Worm (Caenorhabditis elegans) whole organism, early embryonic: Measurements from ENCODE around the gene T21E8.4.

ENCODE experiments used
- B0310.2 ChIP-seq: sonication (generic microtip); optimal IDR thresholded peaks from 2 replicates; lab custom pipeline; 2016; ENCODE audit warnings: mild to moderate bottlenecking, missing genetic modification characterization, missing compliant biosample characterization
- F13C5.2 ChIP-seq: sonication (generic microtip); optimal IDR thresholded peaks from 2 replicates; lab custom pipeline; 2017; ENCODE audit warnings: mild to moderate bottlenecking, missing genetic modification characterization, inconsistent platforms, missing compliant biosample characterization
- aly-1 ChIP-seq: sonication (generic microtip); optimal IDR thresholded peaks from 2 replicates; lab custom pipeline; 2016; ENCODE audit warnings: missing genetic modification characterization, missing compliant biosample characterization
- ama-1 ChIP-seq: fragments of 150-350 bp; optimal IDR thresholded peaks from 2 replicates; lab custom pipeline; 2014
- ceh-13 ChIP-seq: fragments of 200-800 bp; sonication (Bioruptor generic); optimal IDR thresholded peaks from 2 replicates; lab custom pipeline; 2018; ENCODE audit warnings: mild to moderate bottlenecking, missing genetic modification characterization, missing compliant biosample characterization
- ceh-36 ChIP-seq: sonication (generic microtip); optimal IDR thresholded peaks from 2 replicates; lab custom pipeline; 2016; ENCODE audit warnings: missing genetic modification characterization, inconsistent platforms, missing compliant biosample characterization
- ets-7 ChIP-seq: sonication (generic microtip); optimal IDR thresholded peaks from 2 replicates; lab custom pipeline; 2016; ENCODE audit warnings: missing genotype, missing genetic modification characterization, missing compliant biosample characterization
- flt-1 ChIP-seq: fragments of 200-800 bp; sonication (Bioruptor generic); IDR thresholded peaks from 2 replicates; pipeline ENCODE4 v1.3.6; 2022; ENCODE audit warnings: missing genetic modification characterization, missing compliant biosample characterization
- hmbx-1 ChIP-seq: sonication (generic microtip); optimal IDR thresholded peaks from 2 replicates; lab custom pipeline; 2016; ENCODE audit warnings: mild to moderate bottlenecking, missing genetic modification characterization, missing compliant biosample characterization
- hmg-4 ChIP-seq: fragments of 200-800 bp; sonication (Bioruptor generic); optimal IDR thresholded peaks from 2 replicates; lab custom pipeline; 2018; ENCODE audit warnings: mild to moderate bottlenecking, missing genetic modification characterization, missing compliant biosample characterization
- pes-1 ChIP-seq: fragments of 200-800 bp; sonication (Bioruptor generic); IDR thresholded peaks from 2 replicates; pipeline ENCODE4 v1.3.6; 2022; ENCODE audit warnings: missing genetic modification reagents, missing genetic modification characterization, missing compliant biosample characterization
- scrt-1 ChIP-seq: fragments of 200-800 bp; sonication (Bioruptor generic); IDR thresholded peaks from 2 replicates; pipeline ENCODE4 v1.3.6; 2022; ENCODE audit warnings: missing genetic modification characterization, missing compliant biosample characterization
- tra-4 ChIP-seq: sonication (generic microtip); optimal IDR thresholded peaks from 2 replicates; lab custom pipeline; 2017; ENCODE audit warnings: missing genetic modification characterization, missing compliant biosample characterization

DNA sequence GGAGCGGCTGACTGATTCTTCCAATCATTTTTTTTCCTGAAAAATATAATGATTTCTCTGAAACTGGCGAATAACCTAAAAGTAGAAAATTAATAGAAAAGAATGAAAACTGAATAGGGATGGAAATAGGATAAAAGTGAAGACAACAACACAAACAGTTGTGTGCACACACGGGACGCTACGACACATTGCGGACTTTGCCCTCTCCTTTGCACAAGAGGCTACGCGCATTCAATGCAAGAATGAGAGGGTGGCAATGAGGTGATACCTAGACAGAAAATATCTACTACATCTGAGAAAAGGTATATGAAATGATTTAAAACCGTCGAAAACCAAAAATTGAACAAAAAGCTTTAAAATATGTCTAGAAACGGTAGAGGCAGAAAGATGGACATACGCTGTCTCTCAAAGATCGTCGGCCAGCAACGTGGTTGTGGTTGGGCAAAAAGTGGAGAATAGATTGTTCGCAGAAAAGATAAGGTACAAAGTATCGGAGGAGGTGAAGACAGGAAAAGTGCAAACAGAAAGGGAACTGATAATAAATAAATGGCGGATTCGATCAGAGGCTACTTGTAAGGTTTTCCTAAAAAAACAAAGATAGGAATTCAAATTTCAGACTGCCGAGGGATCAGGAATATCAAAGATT, 19.6 kb downstream of the T21E8.4 start, which contains the start of gene suca-1:
- TF ChIP-seq ama-1 (lab: Kevin White, UChicago) = no peak
- 0 out of 2 replicates have a peak, but pooled peaks have one; percentile 46 for TF ChIP-seq flt-1
- no peak for TF ChIP-seq scrt-1 (GFP tag; lab: Robert Waterston, UW)
- no peak for TF ChIP-seq tra-4
- TF ChIP-seq aly-1 = no peak
- no peak for TF ChIP-seq hmg-4
- TF ChIP-seq ets-7 (tag; lab: Kevin White, UChicago) = no peak
- peak; percentile 39 for TF ChIP-seq ceh-36 (tag; lab: Kevin White, UChicago)
- TF ChIP-seq pes-1 = no peak
- no peak for TF ChIP-seq hmbx-1 (tag; lab: Kevin White, UChicago)
- TF ChIP-seq F13C5.2 = peak; percentile 43
- TF ChIP-seq B0310.2 (tag; lab: Kevin White, UChicago) = no peak
- no peak for TF ChIP-seq ceh-13 (GFP tag; lab: Kevin White, UChicago)
